Fruit fly (Drosophila melanogaster) whole organism, prepupa: ENCODE measurements around the gene CG13124.

Source experiments
- Blimp-1 ChIP-seq: fragments of 200-800 bp; sonication (Bioruptor generic); optimal IDR thresholded peaks from 3 replicates; lab custom pipeline; 2017; ENCODE audit warnings: missing biosample characterization, missing genetic modification characterization, mild to moderate bottlenecking, moderate library complexity, missing genetic modification reagents
- CG10631 ChIP-seq: fragments of 200-800 bp; sonication (Bioruptor generic); optimal IDR thresholded peaks from 2 replicates; lab custom pipeline; 2016; ENCODE audit warnings: missing biosample characterization, missing genetic modification characterization
- CG11902 ChIP-seq: fragments of 200-800 bp; sonication (Bioruptor generic); optimal IDR thresholded peaks from 3 replicates; lab custom pipeline; 2016; ENCODE audit warnings: missing biosample characterization, missing genetic modification characterization
- CG16779 ChIP-seq: fragments of 200-800 bp; sonication (Bioruptor generic); optimal IDR thresholded peaks from 3 replicates; lab custom pipeline; 2017; ENCODE audit warnings: missing biosample characterization, mild to moderate bottlenecking, missing genetic modification characterization
- CG34406 ChIP-seq: fragments of 200-800 bp; sonication (Bioruptor generic); optimal IDR thresholded peaks from 3 replicates; lab custom pipeline; 2016; ENCODE audit warnings: missing biosample characterization, missing genetic modification characterization
- CG6276 ChIP-seq: fragments of 200-800 bp; sonication (Bioruptor generic); optimal IDR thresholded peaks from 2 replicates; lab custom pipeline; 2017; ENCODE audit warnings: missing biosample characterization, mild to moderate bottlenecking, missing genetic modification characterization
- CG6854 ChIP-seq: fragments of 200-800 bp; sonication (Bioruptor generic); optimal IDR thresholded peaks from 2 replicates; lab custom pipeline; 2017; ENCODE audit warnings: missing biosample characterization, mild to moderate bottlenecking, missing genetic modification characterization
- CG7368 ChIP-seq: fragments of 200-800 bp; sonication (Bioruptor generic); optimal IDR thresholded peaks from 3 replicates; lab custom pipeline; 2016; ENCODE audit warnings: missing biosample characterization, missing genetic modification characterization
- Ets21C ChIP-seq: fragments of 200-800 bp; sonication (Bioruptor generic); optimal IDR thresholded peaks from 3 replicates; lab custom pipeline; 2016; ENCODE audit warnings: missing biosample characterization, missing genetic modification characterization
- Hr38 ChIP-seq: sonication (Bioruptor generic); optimal IDR thresholded peaks from 2 replicates; lab custom pipeline; 2016; ENCODE audit warnings: missing biosample characterization, missing genetic modification characterization
- Hr4 ChIP-seq: fragments of 200-800 bp; sonication (Bioruptor generic); optimal IDR thresholded peaks from 3 replicates; lab custom pipeline; 2016; ENCODE audit warnings: missing biosample characterization, missing genetic modification characterization
- Sox102F ChIP-seq: fragments of 200-800 bp; sonication (Bioruptor generic); optimal IDR thresholded peaks from 2 replicates; lab custom pipeline; 2016; ENCODE audit warnings: missing biosample characterization, mild to moderate bottlenecking, missing genetic modification characterization
- fd59A ChIP-seq: fragments of 200-800 bp; sonication (Bioruptor generic); optimal IDR thresholded peaks from 2 replicates; lab custom pipeline; 2017; ENCODE audit warnings: missing biosample characterization, mild to moderate bottlenecking, missing genetic modification characterization, missing genetic modification reagents

DNA sequence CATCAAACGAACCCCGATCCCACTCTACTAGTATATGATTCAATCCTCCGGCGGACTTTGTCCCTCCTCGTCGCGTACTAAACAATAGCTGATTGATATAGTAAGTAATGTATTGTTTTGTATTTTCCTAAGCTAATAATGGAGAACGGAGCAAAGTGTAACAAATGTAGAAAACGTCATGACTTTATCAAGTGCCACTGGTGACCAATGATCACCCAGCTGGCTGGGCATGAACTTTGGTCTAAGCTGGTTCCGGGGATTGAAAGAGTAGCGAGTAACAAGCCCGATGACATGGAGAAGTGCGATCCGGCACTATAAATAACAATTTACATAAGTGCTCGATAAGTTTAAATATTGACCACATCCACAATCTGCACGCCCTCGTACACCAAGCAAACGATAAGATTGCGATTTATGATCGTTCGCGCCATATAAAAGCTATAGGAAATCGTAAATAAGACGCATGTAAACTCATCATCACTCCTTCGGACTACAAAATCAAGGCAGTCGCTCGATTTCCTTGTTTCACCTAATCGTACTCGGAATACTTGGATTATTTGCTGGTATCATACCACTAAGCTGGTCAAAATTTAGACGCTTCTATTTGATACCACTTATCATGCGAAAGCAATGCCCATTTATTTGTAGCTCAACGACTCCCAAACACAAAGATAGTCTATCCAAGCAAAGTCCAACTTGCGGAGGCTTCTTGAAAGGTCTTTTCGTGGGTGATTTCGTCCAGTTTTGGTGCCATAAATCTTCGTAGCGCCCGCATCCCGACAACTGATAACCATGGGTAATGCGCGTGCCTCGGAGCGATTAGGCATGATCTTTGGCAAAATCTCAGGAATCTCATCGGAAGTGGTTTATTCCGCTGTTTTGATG is 41.0 kb upstream of the CG13124 start:
- TF ChIP-seq CG34406 (GFP tag; lab: Kevin White, UChicago): no peak
- no peak for TF ChIP-seq CG7368 (GFP tag; lab: Kevin White, UChicago)
- TF ChIP-seq CG16779 (tag; lab: Kevin White, UChicago): peak; percentile 60
- TF ChIP-seq CG6854 (GFP tag; lab: Kevin White, UChicago): peak; percentile 10
- TF ChIP-seq Sox102F (GFP tag; lab: Kevin White, UChicago): no peak
- TF ChIP-seq CG6276: peak; percentile 75
- TF ChIP-seq Blimp-1 (GFP tag; lab: Kevin White, UChicago): no peak
- no peak for TF ChIP-seq Hr38 (GFP tag; lab: Kevin White, UChicago)
- no peak for TF ChIP-seq fd59A (GFP tag; lab: Kevin White, UChicago)
- no peak for TF ChIP-seq Hr4 (GFP tag; lab: Kevin White, UChicago)
- no peak for TF ChIP-seq CG11902 (GFP tag; lab: Kevin White, UChicago)
- TF ChIP-seq CG10631: no peak
- no peak for TF ChIP-seq Ets21C (GFP tag; lab: Kevin White, UChicago)
